Fruit fly (Drosophila melanogaster): ENCODE data around the gene spz3.

spz3 gene

dm6 chr2L:7912878-7913277 lies 33.5 kb upstream of the spz3 start:
- no peak for TF ChIP-seq Pif1B (GFP tag; optimal IDR thresholded peaks at IDR 0.05)
- no peak for TF ChIP-seq CG4496 (GFP tag; IDR thresholded peaks at IDR 0.05)
- TF ChIP-seq CG17806 (tag; optimal IDR thresholded peaks at IDR 0.05): no peak
- no peak for TF ChIP-seq CG15710 (tag; optimal IDR thresholded peaks at IDR 0.05)
- no peak for TF ChIP-seq gl (tag; optimal IDR thresholded peaks at IDR 0.05)
- TF ChIP-seq D1 (tag; optimal IDR thresholded peaks at IDR 0.05): no peak
- TF ChIP-seq fd96Ca (GFP tag; IDR thresholded peaks at IDR 0.05): no peak
- TF ChIP-seq CG34367 (tag; optimal IDR thresholded peaks at IDR 0.05): no peak
- no peak for TF ChIP-seq Snoo (tag; optimal IDR thresholded peaks at IDR 0.05)
- no peak for TF ChIP-seq CG8301 (tag; optimal IDR thresholded peaks at IDR 0.05)
- no peak for TF ChIP-seq Pif1A (GFP tag; optimal IDR thresholded peaks at IDR 0.05)

- TF ChIP-seq rn (GFP tag; IDR thresholded peaks at IDR 0.05) (no peak), CG8159 (tag; optimal IDR thresholded peaks at IDR 0.05) (peak; percentile 39), CG10348 (GFP tag; IDR thresholded peaks at IDR 0.05) (no peak), CG34367 (tag; optimal IDR thresholded peaks at IDR 0.05) (peak; percentile 51), CG4496 (GFP tag; IDR thresholded peaks at IDR 0.05) (0 out of 3 replicates have a peak, but pooled peaks have one; percentile 25), EcR (GFP tag; optimal IDR thresholded peaks at IDR 0.05) (peak; percentile 92), Ets98B (GFP tag; IDR thresholded peaks at IDR 0.05) (no peak), CG32121 (GFP tag; IDR thresholded peaks at IDR 0.05) (no peak), CG17806 (tag; optimal IDR thresholded peaks at IDR 0.05) (peak; percentile 22), CG13204 (GFP tag; optimal IDR thresholded peaks at IDR 0.05) (peak; percentile 92), D1 (tag; optimal IDR thresholded peaks at IDR 0.05) (no peak), Pif1A (GFP tag; optimal IDR thresholded peaks at IDR 0.05) (peak; percentile 57), CG15710 (tag; optimal IDR thresholded peaks at IDR 0.05) (peak; percentile 71), Snoo (tag; optimal IDR thresholded peaks at IDR 0.05) (peak; percentile 42), CG9948 (tag; optimal IDR thresholded peaks at IDR 0.05) (peak; percentile 26), CG12605 (GFP tag; IDR thresholded peaks at IDR 0.05) (no peak)
Observed at dm6 chr2L:7911209-7911859, 32.0 kb upstream of the spz3 start.

dm6 chr2L:7909854-7910253 lies 30.5 kb upstream of the spz3 start:
- peak; percentile 67 for TF ChIP-seq gl (tag; optimal IDR thresholded peaks at IDR 0.05)
- TF ChIP-seq D1 (tag; optimal IDR thresholded peaks at IDR 0.05): no peak
- TF ChIP-seq CG8301 (tag; optimal IDR thresholded peaks at IDR 0.05): no peak
- peak; percentile 48; the same call in 1 of the 3 replicates for TF ChIP-seq fd96Ca (GFP tag; IDR thresholded peaks at IDR 0.05)
- peak; percentile 73 for TF ChIP-seq EcR (GFP tag; optimal IDR thresholded peaks at IDR 0.05)
- peak; percentile 51 for TF ChIP-seq CG15710 (tag; optimal IDR thresholded peaks at IDR 0.05)
- peak; percentile 58 for TF ChIP-seq CG34367 (tag; optimal IDR thresholded peaks at IDR 0.05)
- peak; percentile 57 for TF ChIP-seq Pif1A (GFP tag; optimal IDR thresholded peaks at IDR 0.05)
- no peak for TF ChIP-seq CG14655 (GFP tag; optimal IDR thresholded peaks at IDR 0.05)
- peak; percentile 50; the same call in 1 of the 2 replicates for TF ChIP-seq Ets98B (GFP tag; IDR thresholded peaks at IDR 0.05)
- no peak for TF ChIP-seq rn (GFP tag; IDR thresholded peaks at IDR 0.05)
- peak; percentile 88 for TF ChIP-seq CG13204 (GFP tag; optimal IDR thresholded peaks at IDR 0.05)
- no peak for TF ChIP-seq CG8159 (tag; optimal IDR thresholded peaks at IDR 0.05)
- peak; percentile 19 for TF ChIP-seq CG17806 (tag; optimal IDR thresholded peaks at IDR 0.05)
- peak; percentile 84 for TF ChIP-seq Snoo (tag; optimal IDR thresholded peaks at IDR 0.05)
- TF ChIP-seq CG12605 (GFP tag; IDR thresholded peaks at IDR 0.05): peak; percentile 24; the same call in 1 of the 2 replicates
- no peak for TF ChIP-seq CG10348 (GFP tag; IDR thresholded peaks at IDR 0.05)
- TF ChIP-seq CG4496 (GFP tag; IDR thresholded peaks at IDR 0.05): peak; percentile 63; the same call in 2 of the 3 replicates

- TF ChIP-seq Pif1A (GFP tag; optimal IDR thresholded peaks at IDR 0.05): peak; percentile 7
- peak; percentile 63 for TF ChIP-seq Pif1B (GFP tag; optimal IDR thresholded peaks at IDR 0.05)
- TF ChIP-seq CG17806 (tag; optimal IDR thresholded peaks at IDR 0.05): peak; percentile 38
- TF ChIP-seq CG15710 (tag; optimal IDR thresholded peaks at IDR 0.05): peak; percentile 22
- TF ChIP-seq CG9948 (tag; optimal IDR thresholded peaks at IDR 0.05): peak; percentile 13
- peak; percentile 48; the same call in 1 of the 3 replicates for TF ChIP-seq CG4496 (GFP tag; IDR thresholded peaks at IDR 0.05)
- peak; percentile 62 for TF ChIP-seq CG8159 (tag; optimal IDR thresholded peaks at IDR 0.05)
- peak; percentile 74 for TF ChIP-seq EcR (GFP tag; optimal IDR thresholded peaks at IDR 0.05)
- peak; percentile 13 for TF ChIP-seq CG14655 (GFP tag; optimal IDR thresholded peaks at IDR 0.05)
- TF ChIP-seq fd96Ca (GFP tag; IDR thresholded peaks at IDR 0.05): no peak
- no peak for TF ChIP-seq CG10348 (GFP tag; IDR thresholded peaks at IDR 0.05)
Observed at dm6 chr2L:7909327-7909804, 30.0 kb upstream of the spz3 start.

- TF ChIP-seq CG12605 (GFP tag; IDR thresholded peaks at IDR 0.05): no peak
- no peak for TF ChIP-seq D1 (tag; optimal IDR thresholded peaks at IDR 0.05)
- TF ChIP-seq fd96Ca (GFP tag; IDR thresholded peaks at IDR 0.05): no peak
- TF ChIP-seq CG32121 (GFP tag; IDR thresholded peaks at IDR 0.05): no peak
Observed at dm6 chr2L:7901833-7902232, 22.5 kb upstream of the spz3 start.

dm6 chr2L:7899949-7900348 lies 20.6 kb upstream of the spz3 start:
- TF ChIP-seq CG13204 (GFP tag; optimal IDR thresholded peaks at IDR 0.05) (peak; percentile 91), gl (tag; optimal IDR thresholded peaks at IDR 0.05) (peak; percentile 96), CG34367 (tag; optimal IDR thresholded peaks at IDR 0.05) (peak; percentile 97), Pif1A (GFP tag; optimal IDR thresholded peaks at IDR 0.05) (peak; percentile 97), CG14655 (GFP tag; optimal IDR thresholded peaks at IDR 0.05) (peak; percentile 98), CG10348 (GFP tag; IDR thresholded peaks at IDR 0.05) (peak; percentile 47; the same call in 1 of the 2 replicates), fd96Ca (GFP tag; IDR thresholded peaks at IDR 0.05) (peak; percentile 95), CG9948 (tag; optimal IDR thresholded peaks at IDR 0.05) (peak; percentile 97), EcR (GFP tag; optimal IDR thresholded peaks at IDR 0.05) (peak; percentile 45), CG32121 (GFP tag; IDR thresholded peaks at IDR 0.05) (peak; percentile 91), CG15710 (tag; optimal IDR thresholded peaks at IDR 0.05) (peak; percentile 97), CG4496 (GFP tag; IDR thresholded peaks at IDR 0.05) (peak; percentile 97), rn (GFP tag; IDR thresholded peaks at IDR 0.05) (peak; percentile 89), Ets98B (GFP tag; IDR thresholded peaks at IDR 0.05) (peak; percentile 96), CG17806 (tag; optimal IDR thresholded peaks at IDR 0.05) (peak; percentile 98), CG8159 (tag; optimal IDR thresholded peaks at IDR 0.05) (peak; percentile 97), D1 (tag; optimal IDR thresholded peaks at IDR 0.05) (peak; percentile 87), Snoo (tag; optimal IDR thresholded peaks at IDR 0.05) (peak; percentile 95), Pif1B (GFP tag; optimal IDR thresholded peaks at IDR 0.05) (peak; percentile 98), CG12605 (GFP tag; IDR thresholded peaks at IDR 0.05) (peak; percentile 96), CG8301 (tag; optimal IDR thresholded peaks at IDR 0.05) (peak; percentile 98)

Data from whole organism, pupa.